Worm (Caenorhabditis elegans): Measurements from ENCODE around the gene pyr-1.

The pyr-1 gene

DNA sequence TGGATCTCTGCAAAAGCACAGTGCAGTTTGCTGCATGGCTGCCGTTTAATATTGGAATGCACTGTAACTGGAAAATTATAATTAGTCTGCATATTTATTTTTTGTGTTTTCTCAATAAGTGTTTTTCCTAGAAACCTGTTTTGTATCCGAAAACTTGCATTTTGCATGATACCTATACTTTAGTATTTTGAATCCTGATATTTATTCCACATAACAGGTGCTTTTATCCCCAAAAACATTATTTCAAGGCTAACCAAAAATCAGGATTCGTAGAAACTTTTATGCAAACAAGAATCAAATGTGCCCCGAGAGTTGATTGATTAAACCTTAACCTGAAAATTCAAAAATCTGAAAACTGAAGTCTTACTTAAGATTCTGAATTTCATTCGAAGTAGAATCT lies 40.3 kb upstream of the pyr-1 start:
- no peak for TF ChIP-seq unc-39 (tag; optimal IDR thresholded peaks at IDR 0.05)
- TF ChIP-seq mep-1 (tag; optimal IDR thresholded peaks at IDR 0.05) = no peak
- TF ChIP-seq tbx-8 (GFP tag; optimal IDR thresholded peaks at IDR 0.05) = no peak
- no peak for TF ChIP-seq pha-4 (tag; optimal IDR thresholded peaks at IDR 0.05)
- TF ChIP-seq sem-2 (GFP tag; optimal IDR thresholded peaks at IDR 0.05) = no peak
- TF ChIP-seq nhr-76 (tag; optimal IDR thresholded peaks at IDR 0.05) = no peak
- TF ChIP-seq flh-1 (GFP tag; optimal IDR thresholded peaks at IDR 0.05) = no peak
- no peak for TF ChIP-seq blmp-1 (tag; optimal IDR thresholded peaks at IDR 0.05)
- TF ChIP-seq lsy-2 (tag; optimal IDR thresholded peaks at IDR 0.05) = no peak
- no peak for TF ChIP-seq bed-3 (GFP tag; optimal IDR thresholded peaks at IDR 0.05)
- no peak for TF ChIP-seq nhr-237 (tag; optimal IDR thresholded peaks at IDR 0.05)
- no peak for TF ChIP-seq drap-1 (GFP tag; optimal IDR thresholded peaks at IDR 0.05)
- no peak for TF ChIP-seq unc-62 (GFP tag; optimal IDR thresholded peaks at IDR 0.05)
- TF ChIP-seq lin-32 (GFP tag; optimal IDR thresholded peaks at IDR 0.05) = no peak
- no peak for TF ChIP-seq mls-2 (tag; optimal IDR thresholded peaks at IDR 0.05)

DNA sequence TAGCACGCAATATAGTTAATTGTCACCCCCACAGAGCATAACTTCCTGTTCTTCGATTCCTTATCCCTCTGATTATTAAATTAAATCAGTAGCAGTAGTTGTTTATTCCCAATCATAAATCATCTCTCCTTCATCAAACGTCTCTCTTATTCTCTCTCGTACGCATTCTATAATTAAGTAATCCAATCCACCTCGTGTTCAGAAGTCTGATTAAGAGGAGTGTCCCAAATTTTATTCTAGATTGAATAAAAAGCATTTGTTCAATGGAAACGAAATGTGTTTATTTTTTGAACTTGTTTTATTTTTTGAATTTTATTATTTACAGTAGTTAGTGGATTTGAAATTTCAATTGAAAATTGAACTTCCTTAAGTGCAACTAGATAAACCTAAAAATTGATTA lies 39.6 kb upstream of the pyr-1 start:
- TF ChIP-seq drap-1 (GFP tag; optimal IDR thresholded peaks at IDR 0.05) = no peak
- TF ChIP-seq ces-1 (GFP tag; optimal IDR thresholded peaks at IDR 0.05) = peak; percentile 65
- no peak for TF ChIP-seq unc-120 (tag; optimal IDR thresholded peaks at IDR 0.05; ENCODE audit: poor library complexity, severe bottlenecking)
- no peak for TF ChIP-seq flh-1 (GFP tag; optimal IDR thresholded peaks at IDR 0.05)
- no peak for TF ChIP-seq mab-5 (tag; optimal IDR thresholded peaks at IDR 0.05)

DNA sequence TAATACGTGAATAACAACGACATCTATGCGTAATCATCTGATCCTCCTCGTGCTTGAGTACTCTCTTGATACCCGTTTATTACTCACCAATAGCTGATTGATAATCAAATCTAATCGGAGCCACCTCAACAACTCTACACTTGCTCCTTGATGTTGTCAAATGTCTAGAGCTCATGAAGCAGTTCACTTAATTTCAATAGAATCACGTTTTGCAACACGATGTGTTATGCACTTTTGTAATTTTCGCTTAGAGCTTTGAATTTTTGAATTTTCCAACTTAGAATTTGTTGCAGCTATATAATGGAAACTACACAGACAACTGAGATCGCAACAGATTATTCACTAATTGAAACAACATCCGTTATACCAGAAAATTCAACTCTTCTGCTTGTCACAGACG lies 38.4 kb upstream of the pyr-1 start, which contains the start of gene T22C8.1:
T22C8.1 (plus strand) TSS at position 301 of the 400 bp plus-strand sequence.
- TF ChIP-seq ham-2 (GFP tag; optimal IDR thresholded peaks at IDR 0.05) (no peak), snpc-4 (tag; optimal IDR thresholded peaks at IDR 0.05) (no peak), pha-4 (tag; optimal IDR thresholded peaks at IDR 0.05) (no peak), mab-5 (tag; optimal IDR thresholded peaks at IDR 0.05) (no peak), hlh-1 (tag; optimal IDR thresholded peaks at IDR 0.05) (no peak), drap-1 (GFP tag; optimal IDR thresholded peaks at IDR 0.05) (no peak), nhr-2 (tag; optimal IDR thresholded peaks at IDR 0.05) (no peak), ceh-43 (GFP tag; optimal IDR thresholded peaks at IDR 0.05) (no peak), flh-1 (GFP tag; optimal IDR thresholded peaks at IDR 0.05) (no peak), bed-3 (GFP tag; optimal IDR thresholded peaks at IDR 0.05) (no peak), blmp-1 (tag; optimal IDR thresholded peaks at IDR 0.05) (no peak), elt-3 (tag; optimal IDR thresholded peaks at IDR 0.05) (no peak), ceh-83 (GFP tag; optimal IDR thresholded peaks at IDR 0.05) (no peak), ceh-39 (tag; optimal IDR thresholded peaks at IDR 0.05) (no peak), mls-2 (tag; optimal IDR thresholded peaks at IDR 0.05) (no peak)

DNA sequence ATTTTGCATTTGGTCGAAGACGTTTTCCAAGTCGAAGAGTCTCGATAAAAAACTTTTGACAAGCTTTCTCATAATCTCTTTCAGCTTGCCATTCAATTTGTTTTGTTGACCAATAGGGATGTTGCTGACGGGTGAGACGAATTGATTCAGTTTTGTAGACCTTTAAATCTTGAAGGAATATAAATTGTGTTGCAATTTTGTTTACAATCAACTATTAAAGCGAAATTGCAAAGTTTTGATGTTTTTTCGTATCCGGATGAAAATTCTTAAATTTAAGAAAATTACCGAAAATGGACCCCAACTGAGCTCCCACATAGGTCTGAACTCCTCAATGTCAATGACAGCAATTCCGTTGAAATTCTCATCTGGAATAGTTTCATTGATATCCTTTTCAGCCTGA lies 34.8 kb upstream of the pyr-1 start:
- TF ChIP-seq mep-1 (tag; optimal IDR thresholded peaks at IDR 0.05) (no peak), flh-1 (GFP tag; optimal IDR thresholded peaks at IDR 0.05) (no peak)

DNA sequence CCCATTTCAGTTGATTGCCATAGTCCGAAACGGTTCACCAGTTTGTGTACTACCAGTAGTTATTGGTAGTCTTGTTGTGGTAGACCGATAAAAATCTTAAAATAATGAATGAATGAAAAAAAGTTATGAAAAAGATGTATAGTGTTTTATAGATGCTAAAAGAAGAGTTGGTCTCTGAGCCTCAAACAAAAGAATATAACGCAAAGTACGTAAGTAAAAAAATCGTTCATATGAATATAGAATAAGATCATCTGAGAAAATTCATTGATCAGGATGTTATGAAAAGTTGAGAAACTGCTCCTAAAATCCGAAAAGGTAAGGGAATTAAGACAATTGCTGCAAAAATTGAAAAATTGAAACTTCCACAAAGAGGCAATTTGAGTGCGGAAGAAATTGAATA lies 33.4 kb upstream of the pyr-1 start, which contains the start of gene chhy-1:
chhy-1 (minus strand) TSS at position 101 of the 400 bp plus-strand sequence.
- TF ChIP-seq ztf-11 (tag; optimal IDR thresholded peaks at IDR 0.05) (no peak), ces-1 (GFP tag; optimal IDR thresholded peaks at IDR 0.05) (no peak), lin-32 (GFP tag; optimal IDR thresholded peaks at IDR 0.05) (no peak), elt-1 (tag; optimal IDR thresholded peaks at IDR 0.05; ENCODE audit: borderline replicate concordance, insufficient read depth) (no peak), blmp-1 (tag; optimal IDR thresholded peaks at IDR 0.05) (no peak), pha-4 (tag; optimal IDR thresholded peaks at IDR 0.05) (no peak), nhr-12 (tag; optimal IDR thresholded peaks at IDR 0.05) (no peak), snpc-4 (tag; optimal IDR thresholded peaks at IDR 0.05) (no peak), ceh-83 (GFP tag; optimal IDR thresholded peaks at IDR 0.05) (no peak), mls-2 (tag; optimal IDR thresholded peaks at IDR 0.05) (no peak), bed-3 (GFP tag; optimal IDR thresholded peaks at IDR 0.05) (no peak), mep-1 (tag; optimal IDR thresholded peaks at IDR 0.05) (no peak), nhr-2 (tag; optimal IDR thresholded peaks at IDR 0.05) (no peak)

DNA sequence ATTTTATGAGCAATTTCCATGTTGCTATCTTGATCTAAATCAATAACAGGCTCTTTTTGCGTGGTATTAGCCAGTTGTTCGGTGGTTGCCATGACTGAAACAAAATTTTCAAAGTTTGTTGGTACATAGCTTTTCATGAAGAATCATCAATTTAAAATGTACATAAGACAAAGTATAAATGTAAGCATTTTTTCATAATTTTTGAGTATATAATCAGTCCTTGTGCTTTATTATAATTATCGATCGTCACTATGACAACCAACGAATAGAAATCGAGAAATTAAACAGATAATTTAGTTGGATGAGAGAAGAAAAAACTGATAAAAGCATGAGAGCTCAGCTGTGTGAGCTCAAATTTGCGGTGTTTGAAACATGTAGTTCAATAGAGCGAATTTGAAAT lies 29.0 kb upstream of the pyr-1 start, which contains the start of gene T22C8.3:
T22C8.3 (minus strand) TSS at position 101 of the 400 bp plus-strand sequence.
- TF ChIP-seq tbx-8 (GFP tag; optimal IDR thresholded peaks at IDR 0.05) (no peak), nhr-76 (tag; optimal IDR thresholded peaks at IDR 0.05) (no peak), mab-5 (tag; optimal IDR thresholded peaks at IDR 0.05) (no peak), cnd-1 (tag; optimal IDR thresholded peaks at IDR 0.05) (no peak), mep-1 (tag; optimal IDR thresholded peaks at IDR 0.05) (no peak)

All from whole organism, mixed stage, embryonic.